ENCODE assay signal across 3 worm cellular contexts in genomic region chrIV:5952966-5953365, ce11.
TF ChIP-seq lines count a peak whose summit lies in the region.

No protein-coding gene starts in this region.

TF ChIP-seq in whole organism, L1 larva, 84 proteins besides CTCF, POLR2A, EP300 and RAD21 (continued from another document):
- TF ChIP-seq pax-3 (tag; optimal IDR thresholded peaks at IDR 0.05; lab: Kevin White, UChicago), result no peak
- TF ChIP-seq swsn-7 (tag; optimal IDR thresholded peaks at IDR 0.05; lab: Kevin White, UChicago), result peak; percentile 49
- TF ChIP-seq ceh-8 (GFP tag; optimal IDR thresholded peaks at IDR 0.05; lab: Kevin White, UChicago), result no peak
- TF ChIP-seq C16A3.4 (tag; optimal IDR thresholded peaks at IDR 0.05; lab: Kevin White, UChicago), result no peak
- TF ChIP-seq fkh-10 (GFP tag; optimal IDR thresholded peaks at IDR 0.05; lab: Kevin White, UChicago), result peak; percentile 63
- no peak for TF ChIP-seq pag-3 (tag; optimal IDR thresholded peaks at IDR 0.05; lab: Kevin White, UChicago; ENCODE audit: borderline replicate concordance, insufficient read depth)
- TF ChIP-seq pqm-1 (tag; optimal IDR thresholded peaks at IDR 0.05; lab: Kevin White, UChicago), result no peak
- peak; percentile 71 for TF ChIP-seq ces-1 (GFP tag; optimal IDR thresholded peaks at IDR 0.05; lab: Kevin White, UChicago)
- TF ChIP-seq grh-1 (GFP tag; IDR thresholded peaks at IDR 0.05; lab: Robert Waterston, UW), result no peak
- TF ChIP-seq snu-23 (GFP tag; optimal IDR thresholded peaks at IDR 0.05; lab: Kevin White, UChicago), result peak; percentile 29
- TF ChIP-seq skn-1 (tag; optimal IDR thresholded peaks at IDR 0.05; lab: Kevin White, UChicago), result no peak
- TF ChIP-seq zag-1 (tag; optimal IDR thresholded peaks at IDR 0.05; lab: Kevin White, UChicago), result peak; percentile 64
- no peak for TF ChIP-seq nhr-11 (tag; optimal IDR thresholded peaks at IDR 0.05; lab: Kevin White, UChicago)
- TF ChIP-seq rnt-1 (tag; optimal IDR thresholded peaks at IDR 0.05; lab: Kevin White, UChicago), result no peak
- TF ChIP-seq irx-1 (tag; optimal IDR thresholded peaks at IDR 0.05; lab: Kevin White, UChicago), result peak; percentile 43
- TF ChIP-seq dpl-1 (GFP tag; optimal IDR thresholded peaks at IDR 0.05; lab: Kevin White, UChicago), result peak in 1 of 3 experiments; percentile 11
- no peak; the same call in 1 of the 2 replicates for TF ChIP-seq isw-1 (GFP tag; IDR thresholded peaks at IDR 0.05; lab: Robert Waterston, UW)
- TF ChIP-seq hpl-2 (GFP tag; optimal IDR thresholded peaks at IDR 0.05; lab: Kevin White, UChicago), result no peak
- TF ChIP-seq tbx-2 (tag; optimal IDR thresholded peaks at IDR 0.05; lab: Kevin White, UChicago), result peak; percentile 57
- TF ChIP-seq lin-35 (GFP tag; optimal IDR thresholded peaks at IDR 0.05; lab: Kevin White, UChicago), result peak in 1 of 2 experiments; percentile 36
- TF ChIP-seq fkh-4 (tag; optimal IDR thresholded peaks at IDR 0.05; lab: Kevin White, UChicago; ENCODE audit: borderline replicate concordance), result no peak
- TF ChIP-seq snpc-4 (tag; optimal IDR thresholded peaks at IDR 0.05; lab: Kevin White, UChicago), result no peak
- TF ChIP-seq vab-15 (tag; optimal IDR thresholded peaks at IDR 0.05; lab: Kevin White, UChicago), result no peak
- TF ChIP-seq nhr-71 (tag; optimal IDR thresholded peaks at IDR 0.05; lab: Kevin White, UChicago), result peak; percentile 52
- no peak for TF ChIP-seq zip-4 (GFP tag; optimal IDR thresholded peaks at IDR 0.05; lab: Kevin White, UChicago)
- peak; percentile 37 for TF ChIP-seq unc-86 (tag; optimal IDR thresholded peaks at IDR 0.05; lab: Kevin White, UChicago)
- peak; percentile 56 for TF ChIP-seq fkh-8 (tag; optimal IDR thresholded peaks at IDR 0.05; lab: Kevin White, UChicago)
- TF ChIP-seq egl-27 (tag; optimal IDR thresholded peaks at IDR 0.05; lab: Kevin White, UChicago), result no peak
- TF ChIP-seq unc-62 (GFP tag; optimal IDR thresholded peaks at IDR 0.05; lab: Kevin White, UChicago), result no peak
- TF ChIP-seq aly-2 (tag; optimal IDR thresholded peaks at IDR 0.05; lab: Kevin White, UChicago), result peak; percentile 15
- TF ChIP-seq ceh-82 (tag; optimal IDR thresholded peaks at IDR 0.05; lab: Kevin White, UChicago), result peak; percentile 29 to 72 (median 52)

TF ChIP-seq in whole organism, L2 larva, 48 proteins besides CTCF, POLR2A, EP300 and RAD21 (continued from another document):
- TF ChIP-seq nhr-237 (tag; optimal IDR thresholded peaks at IDR 0.05; lab: Kevin White, UChicago) (no peak), sem-4 (tag; optimal IDR thresholded peaks at IDR 0.05; lab: Kevin White, UChicago) (peak; percentile 50), mab-5 (tag; optimal IDR thresholded peaks at IDR 0.05; lab: Kevin White, UChicago) (peak; percentile 54), C34F6.9 (tag; optimal IDR thresholded peaks at IDR 0.05; lab: Kevin White, UChicago) (peak; percentile 81), nhr-77 (tag; optimal IDR thresholded peaks at IDR 0.05; lab: Kevin White, UChicago) (no peak), lin-13 (GFP tag; optimal IDR thresholded peaks at IDR 0.05; lab: Kevin White, UChicago) (peak; percentile 3), peb-1 (tag; optimal IDR thresholded peaks at IDR 0.05; lab: Kevin White, UChicago) (no peak), ceh-82 (tag; optimal IDR thresholded peaks at IDR 0.05; lab: Kevin White, UChicago) (no peak), blmp-1 (tag; optimal IDR thresholded peaks at IDR 0.05; lab: Kevin White, UChicago; ENCODE audit: insufficient read depth) (no peak), crh-2 (tag; optimal IDR thresholded peaks at IDR 0.05; lab: Kevin White, UChicago) (peak; percentile 64), ztf-4 (tag; optimal IDR thresholded peaks at IDR 0.05; lab: Kevin White, UChicago) (no peak), nhr-10 (tag; optimal IDR thresholded peaks at IDR 0.05; lab: Kevin White, UChicago) (no peak)

TF ChIP-seq in whole organism, L4 larva, 104 proteins besides CTCF, POLR2A, EP300 and RAD21 (continued from another document):
- no peak for TF ChIP-seq nhr-41 (GFP tag; IDR thresholded peaks at IDR 0.05; lab: Robert Waterston, UW)
- no peak for TF ChIP-seq dmd-9 (GFP tag; IDR thresholded peaks at IDR 0.05; lab: Robert Waterston, UW)
- no peak for TF ChIP-seq set-16 (GFP tag; IDR thresholded peaks at IDR 0.05; lab: Robert Waterston, UW)
- no peak for TF ChIP-seq nhr-28 (tag; optimal IDR thresholded peaks at IDR 0.05; lab: Kevin White, UChicago)
- TF ChIP-seq lsy-2 (tag; optimal IDR thresholded peaks at IDR 0.05; lab: Kevin White, UChicago), result peak; percentile 15 to 69
- no peak for TF ChIP-seq daf-16 (GFP tag; optimal IDR thresholded peaks at IDR 0.05; lab: Kevin White, UChicago)
- TF ChIP-seq daf-16 (tag; optimal IDR thresholded peaks at IDR 0.05; lab: Kevin White, UChicago), result no peak
- TF ChIP-seq aly-2 (tag; optimal IDR thresholded peaks at IDR 0.05; lab: Kevin White, UChicago), result no peak
- no peak for TF ChIP-seq unc-39 (tag; optimal IDR thresholded peaks at IDR 0.05; lab: Kevin White, UChicago)
- TF ChIP-seq snpc-4 (tag; optimal IDR thresholded peaks at IDR 0.05; lab: Kevin White, UChicago), result no peak
- TF ChIP-seq ZK546.5 (tag; optimal IDR thresholded peaks at IDR 0.05; lab: Kevin White, UChicago), result no peak
- no peak for TF ChIP-seq mxl-2 (GFP tag; conservative IDR thresholded peaks at IDR 0.05; lab: Robert Waterston, UW)
- no peak for TF ChIP-seq ceh-28 (tag; optimal IDR thresholded peaks at IDR 0.05; lab: Kevin White, UChicago)
- no peak for TF ChIP-seq R02D3.7 (tag; optimal IDR thresholded peaks at IDR 0.05; lab: Kevin White, UChicago)
- TF ChIP-seq mep-1 (tag; optimal IDR thresholded peaks at IDR 0.05; lab: Kevin White, UChicago), result peak; percentile 56
- TF ChIP-seq lin-13 (GFP tag; optimal IDR thresholded peaks at IDR 0.05; lab: Kevin White, UChicago), result no peak
- no peak for TF ChIP-seq ceh-32 (tag; optimal IDR thresholded peaks at IDR 0.05; lab: Kevin White, UChicago; ENCODE audit: poor library complexity)
- TF ChIP-seq zip-2 (tag; optimal IDR thresholded peaks at IDR 0.05; lab: Kevin White, UChicago), result no peak
- TF ChIP-seq duxl-1 (tag; optimal IDR thresholded peaks at IDR 0.05; lab: Kevin White, UChicago; ENCODE audit: poor library complexity), result no peak
- no peak for TF ChIP-seq fos-1 (tag; optimal IDR thresholded peaks at IDR 0.05; lab: Kevin White, UChicago)
- TF ChIP-seq tag-97 (GFP tag; IDR thresholded peaks at IDR 0.05; lab: Robert Waterston, UW), result no peak
- TF ChIP-seq fkh-10 (GFP tag; optimal IDR thresholded peaks at IDR 0.05; lab: Kevin White, UChicago), result peak; percentile 39
- no peak for TF ChIP-seq zfp-2 (tag; optimal IDR thresholded peaks at IDR 0.05; lab: Kevin White, UChicago)
- TF ChIP-seq dpl-1 (GFP tag; optimal IDR thresholded peaks at IDR 0.05; lab: Kevin White, UChicago), result no peak
- no peak for TF ChIP-seq skn-1 (tag; optimal IDR thresholded peaks at IDR 0.05; lab: Kevin White, UChicago)
- no peak for TF ChIP-seq Y75B8A.6 (GFP tag; IDR thresholded peaks at IDR 0.05; lab: Robert Waterston, UW)
- TF ChIP-seq mxl-3 (GFP tag; optimal IDR thresholded peaks at IDR 0.05; lab: Kevin White, UChicago), result no peak
- TF ChIP-seq dmd-6 (GFP tag; IDR thresholded peaks at IDR 0.05; lab: Robert Waterston, UW), result no peak
- no peak for TF ChIP-seq F10B5.3 (tag; optimal IDR thresholded peaks at IDR 0.05; lab: Kevin White, UChicago)
- TF ChIP-seq snpc-1.2 (GFP tag; IDR thresholded peaks at IDR 0.05; lab: Robert Waterston, UW), result no peak
- TF ChIP-seq ceh-82 (tag; optimal IDR thresholded peaks at IDR 0.05; lab: Kevin White, UChicago), result no peak
- peak in 1 of 2 experiments; percentile 7 for TF ChIP-seq mdl-1 (tag; optimal IDR thresholded peaks at IDR 0.05; lab: Kevin White, UChicago)
- TF ChIP-seq ctbp-1 (GFP tag; IDR thresholded peaks at IDR 0.05; lab: Robert Waterston, UW), result 0 out of 2 replicates have a peak, but pooled peaks have one; percentile 46
- TF ChIP-seq ztf-11 (tag; optimal IDR thresholded peaks at IDR 0.05; lab: Kevin White, UChicago), result no peak
- TF ChIP-seq lim-7 (GFP tag; IDR thresholded peaks at IDR 0.05; lab: Robert Waterston, UW), result no peak
- TF ChIP-seq lin-1 (GFP tag; IDR thresholded peaks at IDR 0.05; lab: Robert Waterston, UW), result no peak
- no peak for TF ChIP-seq F26F4.8 (GFP tag; conservative IDR thresholded peaks at IDR 0.05; lab: Robert Waterston, UW)
- TF ChIP-seq pqm-1 (tag; optimal IDR thresholded peaks at IDR 0.05; lab: Kevin White, UChicago), result no peak
- no peak for TF ChIP-seq nhr-237 (tag; optimal IDR thresholded peaks at IDR 0.05; lab: Kevin White, UChicago)
- TF ChIP-seq D1046.2 (GFP tag; IDR thresholded peaks at IDR 0.05; lab: Robert Waterston, UW), result no peak
- no peak for TF ChIP-seq zip-11 (GFP tag; IDR thresholded peaks at IDR 0.05; lab: Robert Waterston, UW)
- TF ChIP-seq F37D6.2 (tag; optimal IDR thresholded peaks at IDR 0.05; lab: Kevin White, UChicago), result peak; percentile 46
- no peak for TF ChIP-seq aha-1 (tag; lab: Kevin White, UChicago)
- TF ChIP-seq hmg-1.1 (GFP tag; IDR thresholded peaks at IDR 0.05; lab: Robert Waterston, UW), result peak; percentile 54; the same call in 1 of the 2 replicates
- TF ChIP-seq arid-1 (GFP tag; conservative IDR thresholded peaks at IDR 0.05; lab: Robert Waterston, UW), result no peak
- TF ChIP-seq cey-2 (tag; optimal IDR thresholded peaks at IDR 0.05; lab: Kevin White, UChicago; ENCODE audit: borderline replicate concordance, insufficient read depth), result no peak
- TF ChIP-seq vab-7 (GFP tag; IDR thresholded peaks at IDR 0.05; lab: Robert Waterston, UW), result no peak
- no peak for TF ChIP-seq daf-8 (GFP tag; IDR thresholded peaks at IDR 0.05; lab: Robert Waterston, UW)
- no peak for TF ChIP-seq nhr-102 (tag; optimal IDR thresholded peaks at IDR 0.05; lab: Kevin White, UChicago)
- TF ChIP-seq attf-4 (tag; optimal IDR thresholded peaks at IDR 0.05; lab: Kevin White, UChicago), result no peak
- TF ChIP-seq gei-8 (GFP tag; optimal IDR thresholded peaks at IDR 0.05; lab: Kevin White, UChicago), result no peak
- no peak for TF ChIP-seq ztf-7 (tag; optimal IDR thresholded peaks at IDR 0.05; lab: Kevin White, UChicago)
- no peak for TF ChIP-seq T26A8.4 (GFP tag; IDR thresholded peaks at IDR 0.05; lab: Robert Waterston, UW)
- TF ChIP-seq hlh-30 (tag; optimal IDR thresholded peaks at IDR 0.05; lab: Kevin White, UChicago; ENCODE audit: insufficient read depth), result peak; percentile 27
- TF ChIP-seq ceh-20 (GFP tag; IDR thresholded peaks at IDR 0.05; lab: Robert Waterston, UW), result no peak
